Worm (Caenorhabditis elegans) whole organism, young adult: Measurements from ENCODE around the gene mrpl-21.

Experiments
- F49E8.2 ChIP-seq: sonication (generic microtip); optimal IDR thresholded peaks from 3 replicates; lab custom pipeline; 2017; ENCODE audit warnings: missing genetic modification characterization, mild to moderate bottlenecking, missing compliant biosample characterization, antibody characterized with exemption, moderate library complexity; ENCODE audit not compliant: insufficient read depth
- Y67H2A.10 ChIP-seq: fragments of 200-800 bp; sonication (Bioruptor generic); conservative IDR thresholded peaks from 2 replicates; pipeline ENCODE4 v1.3.6; 2022; ENCODE audit warnings: missing genetic modification reagents, missing genetic modification characterization, missing compliant biosample characterization
- lin-35 ChIP-seq, 3 experiments: fragments of 150-350 bp in 2 of 3; sonication (generic microtip) in 1 of 3; optimal IDR thresholded peaks; 2 replicates each; lab custom pipeline; 2014 to 2018; ENCODE audit warnings: missing biosample characterization in 3 of 3, missing genetic modification characterization in 3 of 3, missing genetic modification reagents in 3 of 3
- lin-54 ChIP-seq: fragments of 200-800 bp; sonication (Bioruptor generic); optimal IDR thresholded peaks from 2 replicates; lab custom pipeline; 2018; ENCODE audit warnings: mild to moderate bottlenecking, missing genetic modification characterization, missing compliant biosample characterization
- snpc-4 ChIP-seq, 5 experiments: fragments of 150-350 bp in 1 of 5; sonication (generic microtip) in 4 of 5; optimal IDR thresholded peaks; 2 replicates each; lab custom pipeline; 2014 to 2018; ENCODE audit warnings: missing genetic modification characterization in 5 of 5, missing biosample characterization in 3 of 5, antibody characterized with exemption in 2 of 5, mild to moderate bottlenecking in 2 of 5, missing compliant biosample characterization in 2 of 5, missing genotype in 2 of 5, moderate library complexity in 2 of 5, missing genetic modification reagents in 1 of 5
- unc-62 ChIP-seq: fragments of 150-350 bp; optimal IDR thresholded peaks from 2 replicates; lab custom pipeline; 2014; ENCODE audit warnings: missing biosample characterization, missing genetic modification reagents, missing genetic modification characterization

DNA sequence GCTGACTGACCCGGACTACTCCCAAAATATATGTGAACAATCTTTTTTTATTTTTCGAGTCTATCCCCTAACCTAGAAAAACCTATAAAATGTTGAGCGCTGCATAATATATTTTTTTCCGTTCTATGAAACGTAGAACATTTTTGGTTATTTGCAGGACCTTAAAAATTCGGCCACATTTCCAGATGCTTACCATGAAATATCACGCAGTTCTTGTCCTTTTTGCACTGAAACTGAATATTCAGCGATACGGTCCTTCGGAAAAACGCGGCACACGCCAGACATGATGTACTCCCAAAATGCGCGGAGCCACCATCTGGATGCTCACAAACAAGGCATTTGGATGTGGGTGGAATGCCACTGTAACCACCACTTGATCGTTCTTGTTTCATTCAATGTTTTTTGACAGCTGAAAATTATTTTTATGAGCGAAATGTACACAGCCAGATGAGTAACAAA lies 10.5 kb downstream of the mrpl-21 start, which contains the start of gene nhr-20:
- TF ChIP-seq Y67H2A.10 (GFP tag; lab: Robert Waterston, UW) (no peak), snpc-4 (GFP tag; optimal IDR thresholded peaks at IDR 0.05; lab: Kevin White, UChicago) (no peak), snpc-4 (tag; optimal IDR thresholded peaks at IDR 0.05; lab: Kevin White, UChicago) (no peak), unc-62 (GFP tag; lab: Kevin White, UChicago) (no peak), lin-54 (no peak), lin-35 (GFP tag; optimal IDR thresholded peaks at IDR 0.05; lab: Kevin White, UChicago) (no peak), F49E8.2 (tag; lab: Kevin White, UChicago) (no peak)
